Fruit fly (Drosophila melanogaster): Measurements from ENCODE around the gene CG11151.

The CG11151 gene

dm6 chrX:13748906-13749872 is 9.6 kb downstream of the CG11151 start (continued):
- peak; percentile 80 for TF ChIP-seq CG14014 (GFP tag; IDR thresholded peaks at IDR 0.05)
- peak; percentile 66 for TF ChIP-seq CG15514 (GFP tag; optimal IDR thresholded peaks at IDR 0.05)
- TF ChIP-seq CG2199 (GFP tag; IDR thresholded peaks at IDR 0.05), result no peak
- no peak for TF ChIP-seq dimm (GFP tag; IDR thresholded peaks at IDR 0.05)
- no peak for TF ChIP-seq CG12071 (GFP tag; optimal IDR thresholded peaks at IDR 0.05)
- TF ChIP-seq insv (GFP tag; optimal IDR thresholded peaks at IDR 0.05), result no peak
- peak; percentile 82 for TF ChIP-seq row (GFP tag; IDR thresholded peaks at IDR 0.05)
- TF ChIP-seq lmd (GFP tag; IDR thresholded peaks at IDR 0.05), result peak; percentile 80
- peak; percentile 49 for TF ChIP-seq Ravus (GFP tag; IDR thresholded peaks at IDR 0.05)
- peak; percentile 60 for TF ChIP-seq D19A (tag; optimal IDR thresholded peaks at IDR 0.05)
- TF ChIP-seq CG32772 (GFP tag; IDR thresholded peaks at IDR 0.05), result peak; percentile 72
- TF ChIP-seq otp (GFP tag; IDR thresholded peaks at IDR 0.05), result peak; percentile 65; the same call in 2 of the 3 replicates
- no peak for TF ChIP-seq Doc3 (GFP tag; IDR thresholded peaks at IDR 0.05; ENCODE audit: partially characterized antibody)
- TF ChIP-seq CG10321 (GFP tag; IDR thresholded peaks at IDR 0.05), result peak; percentile 37; the same call in 1 of the 2 replicates
- TF ChIP-seq HmgZ (tag; optimal IDR thresholded peaks at IDR 0.05), result peak; percentile 70
- TF ChIP-seq Rx (GFP tag; IDR thresholded peaks at IDR 0.05), result peak; percentile 21; the same call in 1 of the 2 replicates
- TF ChIP-seq mirr (GFP tag; optimal IDR thresholded peaks at IDR 0.05), result peak; percentile 4
- TF ChIP-seq CG43689 (GFP tag; IDR thresholded peaks at IDR 0.05), result 0 out of 2 replicates have a peak, but pooled peaks have one; percentile 43
- peak; percentile 29 for TF ChIP-seq CG7928 (GFP tag; optimal IDR thresholded peaks at IDR 0.05)
- no peak for TF ChIP-seq CG31365 (tag; optimal IDR thresholded peaks at IDR 0.05)
- TF ChIP-seq zfh1 (GFP tag; IDR thresholded peaks at IDR 0.05), result peak; percentile 62
- TF ChIP-seq CG3838 (GFP tag; optimal IDR thresholded peaks at IDR 0.05), result no peak
- TF ChIP-seq p53 (GFP tag; optimal IDR thresholded peaks at IDR 0.05), result no peak
- peak; percentile 54 for TF ChIP-seq pho (GFP tag; optimal IDR thresholded peaks at IDR 0.05)
- peak; percentile 30 for TF ChIP-seq BtbVII (GFP tag; optimal IDR thresholded peaks at IDR 0.05)
- TF ChIP-seq CG11398 (GFP tag; optimal IDR thresholded peaks at IDR 0.05), result no peak
- peak; percentile 61 for TF ChIP-seq sd (tag; optimal IDR thresholded peaks at IDR 0.05)
- TF ChIP-seq CG34376 (GFP tag; optimal IDR thresholded peaks at IDR 0.05), result no peak
- peak; percentile 50 for TF ChIP-seq CG17328 (GFP tag; IDR thresholded peaks at IDR 0.05)
- TF ChIP-seq CG16863 (GFP tag; optimal IDR thresholded peaks at IDR 0.05), result peak; percentile 5
- TF ChIP-seq CG11093 (GFP tag; IDR thresholded peaks at IDR 0.05), result peak; percentile 47; the same call in 1 of the 3 replicates
- TF ChIP-seq CG18619 (GFP tag; optimal IDR thresholded peaks at IDR 0.05), result peak; percentile 57
- 0 out of 2 replicates have a peak, but pooled peaks have one; percentile 16 for TF ChIP-seq ro (GFP tag; IDR thresholded peaks at IDR 0.05)
- TF ChIP-seq CG4730 (GFP tag; IDR thresholded peaks at IDR 0.05), result peak; percentile 73
- peak; percentile 29 for TF ChIP-seq CG1233 (GFP tag; optimal IDR thresholded peaks at IDR 0.05)
- no peak for TF ChIP-seq CG6175 (GFP tag; IDR thresholded peaks at IDR 0.05)
- peak; percentile 55 for TF ChIP-seq E2f2 (GFP tag; IDR thresholded peaks at IDR 0.05)
- TF ChIP-seq Oaz (GFP tag; IDR thresholded peaks at IDR 0.05), result peak; percentile 54; the same call in 1 of the 2 replicates
- peak; percentile 72 for TF ChIP-seq CG9437 (GFP tag; optimal IDR thresholded peaks at IDR 0.05)
- TF ChIP-seq CHES-1-like (GFP tag; optimal IDR thresholded peaks at IDR 0.05), result peak; percentile 45
- peak; percentile 54; the same call in 1 of the 3 replicates for TF ChIP-seq CG3726 (GFP tag; IDR thresholded peaks at IDR 0.05)
- no peak for TF ChIP-seq shn (GFP tag; optimal IDR thresholded peaks at IDR 0.05)
- TF ChIP-seq chm (GFP tag; IDR thresholded peaks at IDR 0.05), result peak; percentile 73; the same call in 1 of the 2 replicates
- TF ChIP-seq CG17361 (GFP tag; IDR thresholded peaks at IDR 0.05), result peak; percentile 79
- TF ChIP-seq ssp (GFP tag; IDR thresholded peaks at IDR 0.05), result peak; percentile 53; the same call in 1 of the 2 replicates
- TF ChIP-seq CG8924 (tag; optimal IDR thresholded peaks at IDR 0.05), result peak; percentile 80
- TF ChIP-seq CG14441 (GFP tag; IDR thresholded peaks at IDR 0.05), result peak; percentile 61
- TF ChIP-seq CG4360 (GFP tag; IDR thresholded peaks at IDR 0.05), result no peak
- peak in 1 of 2 experiments; percentile 23 for TF ChIP-seq chif (GFP tag; optimal IDR thresholded peaks at IDR 0.05)
